Worm (Caenorhabditis elegans) whole organism, early embryonic: ENCODE data around the gene fbxa-152.
"Not testable (repeated sequence)": the region's sequence is repeated elsewhere in the genome, so short reads cannot be mapped to it uniquely, and the experiment has no call there.

Source experiments
- B0310.2 ChIP-seq: sonication (generic microtip); optimal IDR thresholded peaks from 2 replicates; lab custom pipeline; 2016; ENCODE audit warnings: mild to moderate bottlenecking, missing genetic modification characterization, missing compliant biosample characterization
- F13C5.2 ChIP-seq: sonication (generic microtip); optimal IDR thresholded peaks from 2 replicates; lab custom pipeline; 2017; ENCODE audit warnings: mild to moderate bottlenecking, missing genetic modification characterization, inconsistent platforms, missing compliant biosample characterization
- aly-1 ChIP-seq: sonication (generic microtip); optimal IDR thresholded peaks from 2 replicates; lab custom pipeline; 2016; ENCODE audit warnings: missing genetic modification characterization, missing compliant biosample characterization
- ama-1 ChIP-seq: fragments of 150-350 bp; optimal IDR thresholded peaks from 2 replicates; lab custom pipeline; 2014
- ceh-13 ChIP-seq: fragments of 200-800 bp; sonication (Bioruptor generic); optimal IDR thresholded peaks from 2 replicates; lab custom pipeline; 2018; ENCODE audit warnings: mild to moderate bottlenecking, missing genetic modification characterization, missing compliant biosample characterization
- ceh-36 ChIP-seq: sonication (generic microtip); optimal IDR thresholded peaks from 2 replicates; lab custom pipeline; 2016; ENCODE audit warnings: missing genetic modification characterization, inconsistent platforms, missing compliant biosample characterization
- ets-7 ChIP-seq: sonication (generic microtip); optimal IDR thresholded peaks from 2 replicates; lab custom pipeline; 2016; ENCODE audit warnings: missing genotype, missing genetic modification characterization, missing compliant biosample characterization
- flt-1 ChIP-seq: fragments of 200-800 bp; sonication (Bioruptor generic); IDR thresholded peaks from 2 replicates; pipeline ENCODE4 v1.3.6; 2022; ENCODE audit warnings: missing genetic modification characterization, missing compliant biosample characterization
- hmbx-1 ChIP-seq: sonication (generic microtip); optimal IDR thresholded peaks from 2 replicates; lab custom pipeline; 2016; ENCODE audit warnings: mild to moderate bottlenecking, missing genetic modification characterization, missing compliant biosample characterization
- hmg-4 ChIP-seq: fragments of 200-800 bp; sonication (Bioruptor generic); optimal IDR thresholded peaks from 2 replicates; lab custom pipeline; 2018; ENCODE audit warnings: mild to moderate bottlenecking, missing genetic modification characterization, missing compliant biosample characterization
- hnd-1 ChIP-seq: sonication (generic microtip); optimal IDR thresholded peaks from 2 replicates; lab custom pipeline; 2016; ENCODE audit warnings: missing genetic modification characterization, missing compliant biosample characterization
- pes-1 ChIP-seq: fragments of 200-800 bp; sonication (Bioruptor generic); IDR thresholded peaks from 2 replicates; pipeline ENCODE4 v1.3.6; 2022; ENCODE audit warnings: missing genetic modification reagents, missing genetic modification characterization, missing compliant biosample characterization
- scrt-1 ChIP-seq: fragments of 200-800 bp; sonication (Bioruptor generic); IDR thresholded peaks from 2 replicates; pipeline ENCODE4 v1.3.6; 2022; ENCODE audit warnings: missing genetic modification characterization, missing compliant biosample characterization
- sea-1 ChIP-seq: fragments of 200-800 bp; sonication (Bioruptor generic); conservative IDR thresholded peaks from 2 replicates; pipeline ENCODE4 v1.3.6; 2022; ENCODE audit warnings: missing genetic modification characterization, missing compliant biosample characterization
- tbx-11 ChIP-seq: fragments of 200-800 bp; sonication (Bioruptor generic); IDR thresholded peaks from 2 replicates; pipeline ENCODE4 v1.3.6; 2022; ENCODE audit warnings: missing genetic modification characterization, missing compliant biosample characterization
- tbx-37 ChIP-seq: fragments of 200-800 bp; sonication (Bioruptor generic); conservative IDR thresholded peaks from 2 replicates; pipeline ENCODE4 v1.3.6; 2022; ENCODE audit warnings: missing genetic modification reagents, missing genetic modification characterization, missing compliant biosample characterization
- tra-4 ChIP-seq: sonication (generic microtip); optimal IDR thresholded peaks from 2 replicates; lab custom pipeline; 2017; ENCODE audit warnings: missing genetic modification characterization, missing compliant biosample characterization

Gene fbxa-152

DNA sequence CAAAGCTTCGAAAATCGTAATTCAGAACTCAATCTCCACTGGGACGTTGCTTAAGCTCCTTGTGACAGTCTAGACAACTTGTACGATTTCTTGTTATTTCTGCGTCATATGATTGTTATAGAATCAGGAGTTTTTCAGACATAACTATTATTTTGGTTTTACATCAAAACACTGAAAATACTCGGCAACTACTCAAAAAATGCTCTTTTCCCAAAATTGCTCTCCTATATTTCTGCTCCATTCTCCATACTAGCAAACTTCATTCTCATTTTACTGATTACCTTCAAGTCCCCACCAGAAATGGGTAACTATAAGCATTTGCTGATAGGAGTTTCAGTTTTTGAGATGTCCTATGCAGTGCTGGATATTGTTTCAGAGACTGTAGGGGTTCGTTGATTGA lies 19.4 kb upstream of the fbxa-152 start, which contains the start of gene C55A1.1:
TSS of gene C55A1.1 (plus strand) at position 301 of the 400 bp plus-strand sequence.
- TF ChIP-seq tra-4 (tag; lab: Kevin White, UChicago) = no peak
- no peak for TF ChIP-seq ceh-13
- no peak for TF ChIP-seq flt-1
- no peak for TF ChIP-seq hmbx-1 (tag; lab: Kevin White, UChicago)
- no peak for TF ChIP-seq ets-7
- TF ChIP-seq hnd-1 = no peak
- TF ChIP-seq F13C5.2 = no peak
- no peak for TF ChIP-seq hmg-4 (GFP tag; lab: Kevin White, UChicago)
- no peak for TF ChIP-seq ceh-36 (tag; lab: Kevin White, UChicago)
- no peak for TF ChIP-seq ama-1 (lab: Kevin White, UChicago)
- no peak for TF ChIP-seq tbx-11 (GFP tag; lab: Robert Waterston, UW)
- TF ChIP-seq aly-1 = no peak
- no peak for TF ChIP-seq sea-1 (GFP tag; lab: Robert Waterston, UW)
- no peak for TF ChIP-seq pes-1 (GFP tag; lab: Robert Waterston, UW)

DNA sequence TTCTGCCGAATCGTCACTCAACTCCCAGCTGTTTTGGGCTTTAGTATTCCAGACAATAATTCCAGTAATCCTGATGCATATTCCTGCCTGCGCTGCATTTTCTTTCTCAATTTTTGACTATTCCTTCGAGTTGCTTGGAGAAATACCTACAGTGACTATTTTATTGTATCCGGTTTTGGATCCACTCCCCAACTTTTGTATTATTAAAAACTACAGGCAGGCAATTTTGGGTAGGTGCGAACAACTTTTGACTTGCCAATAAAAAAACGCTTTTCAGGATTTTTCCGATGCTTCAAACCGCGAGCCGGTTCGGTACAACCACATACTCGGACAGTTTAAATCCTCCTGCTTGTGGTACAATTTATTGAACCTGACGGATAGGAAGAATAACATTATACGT lies 12.4 kb upstream of the fbxa-152 start:
- TF ChIP-seq ets-7 = no peak
- TF ChIP-seq hmg-4 (GFP tag; lab: Kevin White, UChicago) = no peak
- TF ChIP-seq ceh-13 = no peak
- TF ChIP-seq tbx-11 (GFP tag; lab: Robert Waterston, UW) = no peak
- TF ChIP-seq hnd-1 = no peak
- no peak for TF ChIP-seq ceh-36 (tag; lab: Kevin White, UChicago)
- no peak for TF ChIP-seq pes-1 (GFP tag; lab: Robert Waterston, UW)
- no peak for TF ChIP-seq ama-1 (lab: Kevin White, UChicago)
- no peak for TF ChIP-seq sea-1 (GFP tag; lab: Robert Waterston, UW)

DNA sequence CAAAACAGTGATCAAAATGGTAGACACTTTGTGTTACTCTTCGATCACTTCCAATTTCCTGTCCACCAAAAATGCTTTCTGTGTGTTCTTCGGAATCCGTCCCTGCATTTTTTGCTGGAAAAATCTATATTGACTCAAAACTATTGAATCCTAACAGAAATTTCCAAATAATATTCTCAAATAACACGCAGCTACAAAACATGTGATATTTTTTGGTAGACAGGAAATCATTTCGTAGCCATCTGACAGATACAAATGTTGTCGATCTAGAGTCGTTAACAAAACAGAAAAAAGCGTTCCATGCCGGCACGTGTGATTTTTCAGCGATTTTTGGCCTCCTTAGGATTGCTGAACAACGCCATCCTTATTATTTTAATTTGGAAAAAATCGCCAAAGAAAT lies 10.7 kb upstream of the fbxa-152 start, which contains the start of gene str-263:
TSS of gene str-263 (plus strand) at position 301 of the 400 bp plus-strand sequence.
- TF ChIP-seq ets-7 = no peak
- no peak for TF ChIP-seq tbx-11 (GFP tag; lab: Robert Waterston, UW)
- no peak for TF ChIP-seq F13C5.2
- TF ChIP-seq hmbx-1 (tag; lab: Kevin White, UChicago) = no peak
- no peak for TF ChIP-seq hmg-4 (GFP tag; lab: Kevin White, UChicago)
- no peak for TF ChIP-seq pes-1 (GFP tag; lab: Robert Waterston, UW)
- TF ChIP-seq aly-1 = no peak
- no peak for TF ChIP-seq sea-1 (GFP tag; lab: Robert Waterston, UW)
- TF ChIP-seq tra-4 (tag; lab: Kevin White, UChicago) = no peak
- TF ChIP-seq B0310.2 (tag; lab: Kevin White, UChicago) = no peak

DNA sequence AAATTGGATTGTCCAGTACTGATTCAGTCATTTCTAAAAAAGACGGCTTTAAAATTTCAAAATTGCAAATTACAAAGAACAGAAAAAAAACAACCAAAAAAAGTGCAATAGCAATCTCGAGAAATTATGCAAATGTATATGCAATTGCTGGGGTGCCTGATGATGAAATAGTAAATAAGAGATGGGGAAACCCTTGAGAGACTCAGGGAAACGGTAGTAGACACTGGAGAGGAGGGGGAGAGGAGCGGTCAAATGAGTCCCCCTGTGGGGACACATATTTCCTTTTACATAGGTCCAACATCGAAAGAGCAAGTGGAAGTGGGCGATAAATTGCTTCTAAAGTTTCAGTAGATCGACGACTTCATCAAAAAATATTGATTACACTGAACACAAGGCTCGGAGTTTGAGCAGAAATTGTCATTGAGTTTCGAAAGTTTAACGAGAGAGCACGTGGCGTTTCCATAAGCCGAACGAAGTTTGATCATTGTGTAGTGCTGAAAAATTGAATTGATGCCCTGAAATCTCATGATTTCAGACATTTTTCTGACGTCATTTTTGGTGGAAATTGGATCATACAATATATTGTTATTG lies 8.3 kb upstream of the fbxa-152 start, which contains the start of the genes fbxa-153 and str-12:
TSS of gene fbxa-153 (minus strand) at position 35 of the 591 bp plus-strand sequence.
TSS of gene str-12 (plus strand) at position 541 of the 591 bp plus-strand sequence.
- TF ChIP-seq sea-1 (GFP tag; lab: Robert Waterston, UW) (0 out of 2 replicates have a peak, but pooled peaks have one; percentile 19), scrt-1 (no peak), ama-1 (lab: Kevin White, UChicago) (no peak), hmg-4 (GFP tag; lab: Kevin White, UChicago) (peak; percentile 16), F13C5.2 (peak; percentile 9)

DNA sequence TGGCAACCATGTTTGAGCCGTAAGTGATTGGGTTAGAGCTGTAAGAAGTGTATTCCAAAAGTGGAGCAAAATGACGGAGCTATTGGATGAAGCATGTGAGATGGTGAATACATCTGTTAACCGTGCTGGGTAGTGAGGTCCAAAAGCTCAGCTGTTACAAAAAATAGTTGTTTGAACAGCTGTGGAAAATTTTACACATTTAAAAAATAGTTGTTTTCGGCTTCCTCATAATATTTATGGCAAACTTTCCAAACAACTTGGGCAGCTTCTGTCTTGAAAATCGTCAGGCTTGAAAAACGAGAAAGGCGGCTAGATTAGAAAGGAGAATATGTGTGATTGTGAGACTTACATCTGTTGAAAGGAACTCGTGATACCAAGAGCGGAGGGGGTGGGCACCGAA lies 2.9 kb upstream of the fbxa-152 start, which contains the start of gene fbxa-154:
TSS of gene fbxa-154 (minus strand) at position 101 of the 400 bp plus-strand sequence.
- no peak for TF ChIP-seq tra-4 (tag; lab: Kevin White, UChicago)
- no peak for TF ChIP-seq ceh-13
- no peak for TF ChIP-seq ama-1 (lab: Kevin White, UChicago)
- TF ChIP-seq ceh-36 (tag; lab: Kevin White, UChicago) = no peak
- TF ChIP-seq tbx-11 (GFP tag; lab: Robert Waterston, UW) = no peak
- no peak for TF ChIP-seq tbx-37 (GFP tag; lab: Robert Waterston, UW)
- TF ChIP-seq F13C5.2 = no peak
- TF ChIP-seq hnd-1 = no peak
- TF ChIP-seq hmg-4 (GFP tag; lab: Kevin White, UChicago) = no peak
- TF ChIP-seq pes-1 (GFP tag; lab: Robert Waterston, UW) = no peak
- TF ChIP-seq ets-7 = no peak
- TF ChIP-seq aly-1 = no peak
- no peak for TF ChIP-seq flt-1
- no peak for TF ChIP-seq hmbx-1 (tag; lab: Kevin White, UChicago)
- no peak for TF ChIP-seq sea-1 (GFP tag; lab: Robert Waterston, UW)
- no peak for TF ChIP-seq B0310.2 (tag; lab: Kevin White, UChicago)
- no peak for TF ChIP-seq scrt-1

DNA sequence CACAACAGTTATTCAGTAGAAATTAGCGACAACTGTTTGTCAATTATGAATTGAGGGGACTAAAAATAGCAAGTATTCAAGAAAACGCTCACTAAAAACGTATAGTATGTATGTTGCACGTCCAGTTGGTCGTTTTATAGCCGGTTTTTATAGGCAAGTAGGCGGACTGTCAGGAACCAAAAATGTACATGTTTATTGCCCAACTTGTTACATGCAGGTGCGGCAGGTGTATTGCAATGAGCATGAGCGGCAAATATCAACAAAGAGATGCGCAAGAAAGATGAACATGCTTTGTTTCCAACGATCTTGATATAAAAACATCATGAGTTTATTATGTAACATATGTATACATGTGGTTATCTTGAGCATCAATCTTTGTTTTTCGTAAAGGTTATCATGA lies 2.4 kb downstream of the fbxa-152 start, which contains the start of gene B0391.14:
TSS of gene B0391.14 (minus strand) at position 101 of the 400 bp plus-strand sequence.
- not testable (repeated sequence) for TF ChIP-seq hmg-4 (GFP tag; lab: Kevin White, UChicago); tbx-37 (GFP tag; lab: Robert Waterston, UW); ceh-13

DNA sequence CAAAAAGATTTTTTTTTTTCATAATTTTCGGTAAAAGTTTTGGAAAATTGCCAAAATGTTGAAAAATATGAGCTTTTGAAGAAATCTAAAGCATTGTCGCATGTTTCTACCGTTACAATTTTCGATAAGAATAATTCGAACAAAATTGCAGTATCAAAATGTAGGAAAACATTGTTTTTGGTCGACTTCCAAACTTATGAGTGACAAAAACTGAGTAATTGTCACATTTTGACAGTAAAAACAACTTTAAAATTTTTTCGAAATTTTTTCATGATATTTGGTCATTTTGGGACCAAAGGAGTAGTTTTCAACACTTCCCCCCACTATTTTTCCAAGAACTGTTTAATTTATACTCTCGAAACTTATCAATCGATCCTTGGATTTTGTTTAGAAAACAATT lies 7.6 kb downstream of the fbxa-152 start, which contains the start of gene fbxa-139:
TSS of gene fbxa-139 (minus strand) at position 101 of the 400 bp plus-strand sequence.
- TF ChIP-seq aly-1 (no peak), tbx-37 (GFP tag; lab: Robert Waterston, UW) (no peak), tbx-11 (GFP tag; lab: Robert Waterston, UW) (no peak), B0310.2 (tag; lab: Kevin White, UChicago) (no peak), ets-7 (no peak), flt-1 (no peak), hmg-4 (GFP tag; lab: Kevin White, UChicago) (no peak)

DNA sequence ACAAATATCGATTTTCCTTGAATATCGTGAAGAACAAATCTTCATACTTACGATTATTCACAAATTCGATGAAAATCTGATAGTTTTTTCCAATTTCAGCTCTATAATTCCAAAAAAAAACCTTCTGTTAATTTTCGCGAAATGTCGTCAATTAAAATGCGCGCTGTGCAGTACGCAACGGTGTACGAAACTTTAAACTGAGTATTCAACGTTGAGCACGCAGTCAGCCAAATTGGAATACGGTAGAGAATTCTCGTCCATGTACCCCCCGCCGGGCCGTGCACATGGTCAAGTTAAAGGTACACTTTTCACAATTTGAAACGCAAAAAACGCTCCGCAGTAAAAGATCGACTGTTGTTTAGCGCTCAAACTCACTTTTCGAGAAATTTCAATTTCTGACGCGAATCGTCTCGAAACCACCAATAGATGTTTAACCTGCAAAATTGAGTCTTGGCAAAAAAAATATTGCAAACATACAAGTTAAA lies 11.9 kb downstream of the fbxa-152 start, which contains the start of gene F28F8.7:
TSS of gene F28F8.7 (minus strand) at position 435 of the 485 bp plus-strand sequence.
- TF ChIP-seq tbx-11 (GFP tag; lab: Robert Waterston, UW) = 0 out of 2 replicates have a peak, but pooled peaks have one; percentile 39
- 0 out of 2 replicates have a peak, but pooled peaks have one; percentile 41 for TF ChIP-seq scrt-1
